Worm (Caenorhabditis elegans): ENCODE results near the gene W02C12.2.

Gene W02C12.2

DNA sequence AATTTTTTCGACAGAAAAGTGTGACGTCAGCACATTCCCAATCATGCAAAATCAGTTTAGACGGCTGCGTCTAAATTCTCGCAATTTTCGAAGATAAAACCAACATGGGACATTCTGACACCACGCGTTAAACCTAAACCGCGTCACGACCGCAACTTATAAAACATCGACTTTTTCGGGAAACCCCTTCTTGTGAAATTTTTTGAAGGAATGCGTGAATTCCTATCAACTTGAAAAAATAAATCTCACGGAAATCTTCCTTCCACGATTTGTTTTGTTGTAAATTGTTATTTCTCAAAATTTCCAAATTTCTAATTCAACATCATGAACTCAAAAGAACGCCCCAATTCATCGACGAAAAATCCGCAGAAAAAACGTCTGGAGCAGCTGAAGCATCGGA is 32.2 kb upstream of the W02C12.2 start, which contains the start of gene F35F11.2:
F35F11.2 (plus strand) TSS at position 301 of the 400 bp plus-strand sequence.
- TF ChIP-seq ama-1 (optimal IDR thresholded peaks at IDR 0.05) (no peak), F13C5.2 (tag; optimal IDR thresholded peaks at IDR 0.05) (no peak), flt-1 (GFP tag; IDR thresholded peaks at IDR 0.05) (no peak), tbx-37 (GFP tag; conservative IDR thresholded peaks at IDR 0.05) (no peak), scrt-1 (GFP tag; IDR thresholded peaks at IDR 0.05) (no peak), ceh-13 (GFP tag; optimal IDR thresholded peaks at IDR 0.05) (no peak), hmg-4 (GFP tag; optimal IDR thresholded peaks at IDR 0.05) (no peak), sea-1 (GFP tag; conservative IDR thresholded peaks at IDR 0.05) (no peak), pes-1 (GFP tag; IDR thresholded peaks at IDR 0.05) (no peak), tbx-11 (GFP tag; IDR thresholded peaks at IDR 0.05) (no peak), aly-1 (tag; optimal IDR thresholded peaks at IDR 0.05) (no peak), tra-4 (tag; optimal IDR thresholded peaks at IDR 0.05) (no peak), hnd-1 (tag; optimal IDR thresholded peaks at IDR 0.05) (no peak), B0310.2 (tag; optimal IDR thresholded peaks at IDR 0.05) (no peak), hmbx-1 (tag; optimal IDR thresholded peaks at IDR 0.05) (no peak), ets-7 (tag; optimal IDR thresholded peaks at IDR 0.05) (no peak), ceh-36 (tag; optimal IDR thresholded peaks at IDR 0.05) (no peak)

DNA sequence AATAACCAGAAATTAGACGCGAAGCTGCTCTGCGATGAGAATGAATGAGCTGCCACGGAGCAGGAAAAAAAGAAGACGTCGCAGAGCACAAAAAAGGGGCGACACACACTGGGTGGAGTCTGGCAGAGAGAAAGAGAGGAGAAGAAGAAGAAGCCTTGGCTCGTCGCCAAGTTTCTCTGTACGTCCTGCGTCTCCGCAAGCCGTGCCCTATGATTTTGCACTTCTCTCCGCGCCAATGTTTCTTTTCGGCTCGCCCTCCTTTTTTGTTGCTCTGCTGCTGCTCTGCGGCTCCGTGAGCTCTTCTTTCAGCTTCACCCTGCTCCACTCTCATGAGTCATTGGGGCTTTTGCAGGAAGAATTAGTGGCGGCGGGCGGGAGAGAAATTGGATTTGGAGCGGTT is 27.1 kb upstream of the W02C12.2 start, which contains the start of gene hlh-30:
hlh-30 (minus strand) TSS at position 69 of the 400 bp plus-strand sequence.
- TF ChIP-seq aly-1 (tag; optimal IDR thresholded peaks at IDR 0.05) = no peak
- no peak for TF ChIP-seq tbx-11 (GFP tag; IDR thresholded peaks at IDR 0.05)
- no peak for TF ChIP-seq tbx-37 (GFP tag; conservative IDR thresholded peaks at IDR 0.05)

DNA sequence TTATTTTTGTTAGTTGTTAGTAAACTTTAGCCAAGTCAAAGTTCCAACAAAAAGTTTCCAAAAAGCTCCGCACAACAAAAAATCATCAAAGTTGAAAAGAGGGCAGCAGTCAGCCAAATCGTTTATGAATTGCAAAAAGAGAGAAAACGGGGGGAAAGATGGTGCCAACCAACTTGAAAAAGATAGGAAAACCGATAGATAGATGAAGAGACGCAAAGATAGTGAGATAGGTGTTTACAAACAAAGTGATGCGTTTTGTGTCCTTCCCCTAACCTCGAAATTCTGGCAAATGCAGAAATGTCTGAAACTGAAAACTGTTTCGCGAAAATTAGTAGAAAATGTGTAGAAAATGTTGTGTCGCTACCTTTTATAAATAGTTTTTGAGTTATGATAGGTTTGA is 25.7 kb upstream of the W02C12.2 start:
- TF ChIP-seq B0310.2 (tag; optimal IDR thresholded peaks at IDR 0.05) = no peak
- no peak for TF ChIP-seq flt-1 (GFP tag; IDR thresholded peaks at IDR 0.05)
- no peak for TF ChIP-seq scrt-1 (GFP tag; IDR thresholded peaks at IDR 0.05)

DNA sequence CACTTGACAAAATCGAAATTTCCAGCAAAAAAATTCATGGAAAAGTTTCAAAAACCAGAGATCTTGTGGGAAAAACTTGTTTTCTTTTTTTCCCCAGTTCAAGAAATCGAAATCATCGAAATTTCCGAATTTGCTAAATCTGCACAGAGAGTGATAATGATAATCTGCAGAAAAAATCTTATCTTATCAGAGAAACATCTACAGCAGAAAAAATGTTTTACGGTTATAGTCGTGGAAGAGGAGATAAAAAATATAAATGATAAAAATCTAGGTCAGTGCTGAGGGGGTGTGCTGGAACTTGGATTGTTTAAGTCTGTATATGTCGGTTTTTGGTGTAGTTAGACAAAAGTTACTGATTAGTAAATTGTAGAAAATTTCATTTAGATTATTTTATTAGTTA is 24.6 kb upstream of the W02C12.2 start:
- TF ChIP-seq flt-1 (GFP tag; IDR thresholded peaks at IDR 0.05) = no peak

DNA sequence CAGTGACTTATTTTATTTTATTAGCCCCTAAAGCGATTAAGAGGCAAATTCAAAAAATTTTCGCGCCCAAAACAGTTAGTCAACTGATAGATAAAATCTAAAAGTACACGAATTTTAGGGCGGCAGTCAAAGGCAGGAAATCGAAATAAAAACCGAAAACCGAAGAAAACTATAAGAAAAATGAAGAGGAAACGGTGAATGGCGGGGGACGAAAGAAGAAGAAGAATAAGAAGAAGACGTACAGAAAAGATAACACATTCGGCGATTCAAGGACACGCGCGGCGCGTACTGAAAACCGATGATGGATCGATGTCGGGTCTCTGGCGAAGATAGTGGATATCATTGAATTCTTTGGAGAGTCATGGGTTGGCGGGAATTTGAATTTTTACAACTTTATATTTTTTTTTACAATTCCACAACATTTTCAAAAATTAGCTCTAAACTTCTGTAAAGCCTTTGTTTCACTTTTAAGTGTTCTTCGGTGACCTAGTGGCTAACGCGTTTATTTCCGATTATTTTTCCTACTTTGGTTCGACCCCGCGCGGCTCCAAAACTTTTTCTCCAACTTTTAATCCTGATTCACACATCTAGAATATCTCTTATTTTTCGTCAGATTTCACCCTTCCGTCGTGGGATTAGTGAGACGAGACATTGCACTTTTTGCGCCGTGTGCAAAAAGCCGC is 23.3 kb upstream of the W02C12.2 start:
- TF ChIP-seq aly-1 (tag; optimal IDR thresholded peaks at IDR 0.05) (no peak), F13C5.2 (tag; optimal IDR thresholded peaks at IDR 0.05) (no peak), ceh-36 (tag; optimal IDR thresholded peaks at IDR 0.05) (no peak), B0310.2 (tag; optimal IDR thresholded peaks at IDR 0.05) (no peak), tra-4 (tag; optimal IDR thresholded peaks at IDR 0.05) (no peak), pes-1 (GFP tag; IDR thresholded peaks at IDR 0.05) (no peak), hmbx-1 (tag; optimal IDR thresholded peaks at IDR 0.05) (no peak), scrt-1 (GFP tag; IDR thresholded peaks at IDR 0.05) (no peak), tbx-11 (GFP tag; IDR thresholded peaks at IDR 0.05) (no peak), hnd-1 (tag; optimal IDR thresholded peaks at IDR 0.05) (no peak), ceh-13 (GFP tag; optimal IDR thresholded peaks at IDR 0.05) (no peak), hmg-4 (GFP tag; optimal IDR thresholded peaks at IDR 0.05) (no peak), ets-7 (tag; optimal IDR thresholded peaks at IDR 0.05) (no peak), flt-1 (GFP tag; IDR thresholded peaks at IDR 0.05) (no peak), ama-1 (optimal IDR thresholded peaks at IDR 0.05) (no peak)

DNA sequence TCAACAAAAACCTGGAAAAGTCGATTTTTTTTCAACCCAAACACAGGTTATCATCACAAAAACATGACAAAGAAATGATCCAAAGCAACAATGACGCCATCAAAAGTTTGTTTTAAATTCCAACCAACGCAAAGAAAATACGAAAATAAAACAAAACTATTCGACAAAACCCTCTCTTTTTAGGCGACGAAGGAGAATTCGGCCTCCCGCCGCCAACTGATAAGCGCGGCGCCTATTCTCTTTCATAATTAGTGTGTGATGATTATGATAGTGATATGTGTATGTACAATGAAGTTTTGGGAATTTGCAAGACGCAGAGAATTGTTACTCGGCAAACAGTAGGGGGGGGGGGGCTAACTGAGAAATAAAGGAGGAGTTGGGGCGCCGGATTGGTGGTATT is 21.5 kb upstream of the W02C12.2 start:
- TF ChIP-seq sea-1 (GFP tag; conservative IDR thresholded peaks at IDR 0.05) = no peak
- no peak for TF ChIP-seq hmbx-1 (tag; optimal IDR thresholded peaks at IDR 0.05)
- TF ChIP-seq hnd-1 (tag; optimal IDR thresholded peaks at IDR 0.05) = no peak
- TF ChIP-seq flt-1 (GFP tag; IDR thresholded peaks at IDR 0.05) = no peak
- TF ChIP-seq ets-7 (tag; optimal IDR thresholded peaks at IDR 0.05) = no peak
- TF ChIP-seq aly-1 (tag; optimal IDR thresholded peaks at IDR 0.05) = no peak
- no peak for TF ChIP-seq hmg-4 (GFP tag; optimal IDR thresholded peaks at IDR 0.05)
- no peak for TF ChIP-seq tra-4 (tag; optimal IDR thresholded peaks at IDR 0.05)

DNA sequence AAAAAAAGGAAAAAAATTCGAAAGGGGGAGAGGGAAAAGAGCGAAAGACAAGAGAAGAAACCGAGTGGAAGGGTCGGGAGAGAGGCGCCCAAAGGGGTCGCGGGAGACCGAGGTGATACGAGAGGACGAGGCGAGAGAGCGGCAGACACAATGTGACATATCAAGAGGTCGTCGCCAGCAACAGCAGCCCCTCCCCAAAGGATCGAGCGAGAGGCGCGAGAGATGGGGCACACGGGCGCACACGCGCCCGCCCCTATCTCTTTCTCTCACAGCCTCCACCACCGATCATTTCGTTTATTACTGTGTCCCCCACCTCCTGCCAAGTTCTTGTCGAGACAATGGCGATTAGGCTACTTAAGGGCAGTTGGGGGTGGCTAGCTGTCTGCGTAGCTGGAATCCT is 20.4 kb upstream of the W02C12.2 start:
- TF ChIP-seq aly-1 (tag; optimal IDR thresholded peaks at IDR 0.05) (peak; percentile 39), ets-7 (tag; optimal IDR thresholded peaks at IDR 0.05) (no peak)

DNA sequence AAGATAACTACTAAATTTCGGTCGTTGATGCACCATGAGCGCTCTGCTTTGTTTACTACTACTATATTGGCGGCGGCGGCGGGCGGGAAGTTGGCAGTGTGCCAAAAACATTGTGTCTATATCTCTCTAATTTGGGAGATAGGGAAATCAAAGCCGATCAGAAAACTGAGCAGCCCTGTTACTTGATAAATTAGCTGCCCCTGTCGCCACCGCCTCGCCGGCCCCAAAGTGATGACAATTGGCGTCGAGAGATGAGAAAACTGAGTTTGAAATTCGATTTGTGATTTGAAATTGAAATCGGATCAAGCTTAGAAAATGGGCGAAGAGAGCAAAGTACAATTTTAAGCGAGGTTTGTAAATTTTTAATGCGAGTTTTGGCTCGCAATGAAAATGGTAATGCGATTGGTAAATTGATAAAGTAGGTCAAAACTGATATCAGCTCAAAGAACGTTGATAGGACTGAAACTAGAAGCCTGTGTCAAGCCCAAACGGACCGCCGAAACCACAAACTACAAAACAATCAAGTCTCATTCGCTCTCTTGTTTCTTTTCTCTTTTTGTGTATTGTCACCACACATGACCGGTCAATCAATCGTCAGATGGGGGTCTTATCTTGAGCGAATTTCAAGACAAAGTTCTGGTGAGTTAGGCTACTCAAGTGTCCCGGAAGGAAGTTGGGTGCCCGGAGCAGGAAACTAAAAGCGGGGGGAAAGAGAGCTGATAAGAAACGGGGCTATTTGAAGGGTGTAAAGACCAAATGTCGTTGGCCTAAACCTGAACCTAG is 19.5 kb upstream of the W02C12.2 start:
- TF ChIP-seq B0310.2 (tag; optimal IDR thresholded peaks at IDR 0.05) = no peak
- no peak for TF ChIP-seq ceh-36 (tag; optimal IDR thresholded peaks at IDR 0.05)
- TF ChIP-seq hmg-4 (GFP tag; optimal IDR thresholded peaks at IDR 0.05) = no peak
- no peak for TF ChIP-seq ets-7 (tag; optimal IDR thresholded peaks at IDR 0.05)
- TF ChIP-seq tbx-37 (GFP tag; conservative IDR thresholded peaks at IDR 0.05) = no peak
- TF ChIP-seq hnd-1 (tag; optimal IDR thresholded peaks at IDR 0.05) = no peak
- no peak for TF ChIP-seq scrt-1 (GFP tag; IDR thresholded peaks at IDR 0.05)
- no peak for TF ChIP-seq sea-1 (GFP tag; conservative IDR thresholded peaks at IDR 0.05)
- TF ChIP-seq ceh-13 (GFP tag; optimal IDR thresholded peaks at IDR 0.05) = no peak
- no peak for TF ChIP-seq aly-1 (tag; optimal IDR thresholded peaks at IDR 0.05)
- no peak for TF ChIP-seq tra-4 (tag; optimal IDR thresholded peaks at IDR 0.05)
- no peak for TF ChIP-seq pes-1 (GFP tag; IDR thresholded peaks at IDR 0.05)
- no peak for TF ChIP-seq hmbx-1 (tag; optimal IDR thresholded peaks at IDR 0.05)
- no peak for TF ChIP-seq ama-1 (optimal IDR thresholded peaks at IDR 0.05)
- no peak for TF ChIP-seq flt-1 (GFP tag; IDR thresholded peaks at IDR 0.05)
- TF ChIP-seq tbx-11 (GFP tag; IDR thresholded peaks at IDR 0.05) = no peak
- no peak for TF ChIP-seq F13C5.2 (tag; optimal IDR thresholded peaks at IDR 0.05)

Measured in whole organism, early embryonic.